Worm (Caenorhabditis elegans) whole organism, L3 larva: ENCODE results near the gene F19G12.9.
A peak's percentile ranks its signal among the peaks of the same experiment; 100 is the strongest.

ENCODE experiments used
- aly-2 ChIP-seq: fragments of 150-350 bp; optimal IDR thresholded peaks from 2 replicates; lab custom pipeline; 2014; ENCODE audit warnings: missing biosample characterization, missing genetic modification characterization
- ama-1 ChIP-seq: fragments of 150-350 bp; optimal IDR thresholded peaks from 2 replicates; lab custom pipeline; 2018
- ceh-16 ChIP-seq: sonication (generic microtip); optimal IDR thresholded peaks from 2 replicates; lab custom pipeline; 2017; ENCODE audit warnings: missing biosample characterization, missing genetic modification characterization
- ceh-28 ChIP-seq: fragments of 150-350 bp; optimal IDR thresholded peaks from 2 replicates; lab custom pipeline; 2014; ENCODE audit warnings: missing biosample characterization, missing genetic modification reagents, missing genetic modification characterization
- ceh-82 ChIP-seq: fragments of 150-350 bp; optimal IDR thresholded peaks from 2 replicates; lab custom pipeline; 2014; ENCODE audit warnings: missing biosample characterization, missing genetic modification characterization
- ceh-9 ChIP-seq: sonication (generic microtip); optimal IDR thresholded peaks from 2 replicates; lab custom pipeline; 2018; ENCODE audit warnings: missing biosample characterization, missing genetic modification characterization
- daf-12 ChIP-seq: fragments of 150-350 bp; optimal IDR thresholded peaks from 2 replicates; lab custom pipeline; 2014; ENCODE audit warnings: missing biosample characterization, missing genetic modification reagents, missing genetic modification characterization
- egl-27 ChIP-seq: sonication (generic microtip); optimal IDR thresholded peaks from 4 replicates; lab custom pipeline; 2017; ENCODE audit warnings: missing biosample characterization, missing genetic modification reagents, missing genetic modification characterization
- egl-5 ChIP-seq: fragments of 150-350 bp; optimal IDR thresholded peaks from 2 replicates; lab custom pipeline; 2017; ENCODE audit warnings: missing biosample characterization, missing genetic modification reagents, missing genetic modification characterization, inconsistent platforms
- elt-1 ChIP-seq: fragments of 150-350 bp; optimal IDR thresholded peaks from 2 replicates; lab custom pipeline; 2014; ENCODE audit warnings: missing biosample characterization, missing genetic modification characterization
- elt-2 ChIP-seq: sonication (generic microtip); optimal IDR thresholded peaks from 2 replicates; lab custom pipeline; 2016; ENCODE audit warnings: missing genetic modification reagents, mild to moderate bottlenecking, missing genetic modification characterization, missing compliant biosample characterization
- elt-3 ChIP-seq, 3 experiments: fragments of 150-350 bp in 1 of 3; sonication (generic microtip) in 2 of 3; optimal IDR thresholded peaks; 2 replicates in 2 of 3; 4 replicates in 1 of 3; lab custom pipeline; 2014 to 2017; ENCODE audit warnings: missing biosample characterization in 3 of 3, missing genetic modification characterization in 3 of 3
- eor-1 ChIP-seq, 2 experiments: fragments of 150-350 bp; optimal IDR thresholded peaks; 2 replicates each; lab custom pipeline; 2014 to 2018; ENCODE audit warnings: missing biosample characterization in 2 of 2, missing genetic modification characterization in 2 of 2
- fkh-2 ChIP-seq: fragments of 150-350 bp; optimal IDR thresholded peaks from 2 replicates; lab custom pipeline; 2014; ENCODE audit warnings: missing biosample characterization, missing genetic modification reagents, missing genetic modification characterization
- fos-1 ChIP-seq: fragments of 150-350 bp; optimal IDR thresholded peaks from 2 replicates; lab custom pipeline; 2014; ENCODE audit warnings: missing biosample characterization, missing genetic modification characterization
- hmg-11 ChIP-seq: sonication (generic microtip); optimal IDR thresholded peaks from 2 replicates; lab custom pipeline; 2016; ENCODE audit warnings: missing genetic modification characterization, missing compliant biosample characterization
- lin-15B ChIP-seq: fragments of 150-350 bp; optimal IDR thresholded peaks from 2 replicates; lab custom pipeline; 2014; ENCODE audit warnings: missing biosample characterization, missing genetic modification characterization
- mdl-1 ChIP-seq: fragments of 150-350 bp; optimal IDR thresholded peaks from 2 replicates; lab custom pipeline; 2014; ENCODE audit warnings: missing biosample characterization, missing genetic modification characterization
- mml-1 ChIP-seq: fragments of 150-350 bp; sonication (generic microtip); optimal IDR thresholded peaks from 3 replicates; lab custom pipeline; 2014; ENCODE audit warnings: missing biosample characterization, missing genetic modification characterization
- nhr-11 ChIP-seq: fragments of 150-350 bp; optimal IDR thresholded peaks from 2 replicates; lab custom pipeline; 2014; ENCODE audit warnings: missing biosample characterization, missing genetic modification characterization
- nhr-23 ChIP-seq: fragments of 150-350 bp; optimal IDR thresholded peaks from 2 replicates; lab custom pipeline; 2014; ENCODE audit warnings: missing biosample characterization, missing genetic modification reagents, missing genetic modification characterization
- nhr-237 ChIP-seq: fragments of 150-350 bp; optimal IDR thresholded peaks from 2 replicates; lab custom pipeline; 2014; ENCODE audit warnings: missing biosample characterization, missing genetic modification characterization
- nhr-28 ChIP-seq: fragments of 150-350 bp; optimal IDR thresholded peaks from 2 replicates; lab custom pipeline; 2014; ENCODE audit warnings: missing biosample characterization, missing genetic modification characterization
- nhr-43 ChIP-seq: sonication (generic microtip); optimal IDR thresholded peaks from 2 replicates; lab custom pipeline; 2016; ENCODE audit warnings: mild to moderate bottlenecking, missing genetic modification characterization, missing compliant biosample characterization; ENCODE audit not compliant: poor library complexity, severe bottlenecking
- nhr-76 ChIP-seq: fragments of 150-350 bp; sonication (generic microtip); optimal IDR thresholded peaks from 5 replicates; lab custom pipeline; 2014; ENCODE audit warnings: missing biosample characterization, missing genetic modification characterization
- nhr-77 ChIP-seq: fragments of 150-350 bp; optimal IDR thresholded peaks from 2 replicates; lab custom pipeline; 2014; ENCODE audit warnings: missing biosample characterization, missing genetic modification characterization
- pha-4 ChIP-seq: fragments of 150-350 bp; optimal IDR thresholded peaks from 2 replicates; lab custom pipeline; 2014; ENCODE audit warnings: missing biosample characterization, missing genetic modification reagents, missing genetic modification characterization
- pqm-1 ChIP-seq: fragments of 150-350 bp; optimal IDR thresholded peaks from 2 replicates; lab custom pipeline; 2017; ENCODE audit warnings: missing biosample characterization, missing genetic modification characterization, inconsistent platforms
- skn-1 ChIP-seq: fragments of 150-350 bp; optimal IDR thresholded peaks from 2 replicates; lab custom pipeline; 2014; ENCODE audit warnings: missing biosample characterization, missing genetic modification characterization
- tbx-2 ChIP-seq: sonication (generic microtip); optimal IDR thresholded peaks from 2 replicates; lab custom pipeline; 2016; ENCODE audit warnings: mild to moderate bottlenecking, missing genetic modification characterization, missing compliant biosample characterization
- unc-39 ChIP-seq: sonication (generic microtip); optimal IDR thresholded peaks from 4 replicates; lab custom pipeline; 2017; ENCODE audit warnings: missing biosample characterization, missing genetic modification characterization
- unc-62 ChIP-seq: fragments of 150-350 bp; sonication (generic microtip); optimal IDR thresholded peaks from 4 replicates; lab custom pipeline; 2014; ENCODE audit warnings: missing biosample characterization, missing genetic modification reagents, missing genetic modification characterization
- ztf-11 ChIP-seq: fragments of 150-350 bp; optimal IDR thresholded peaks from 2 replicates; lab custom pipeline; 2014; ENCODE audit warnings: missing biosample characterization, missing genetic modification characterization
- ztf-4 ChIP-seq: fragments of 150-350 bp; optimal IDR thresholded peaks from 2 replicates; lab custom pipeline; 2014; ENCODE audit warnings: missing biosample characterization, missing genetic modification characterization

The F19G12.9 gene

DNA sequence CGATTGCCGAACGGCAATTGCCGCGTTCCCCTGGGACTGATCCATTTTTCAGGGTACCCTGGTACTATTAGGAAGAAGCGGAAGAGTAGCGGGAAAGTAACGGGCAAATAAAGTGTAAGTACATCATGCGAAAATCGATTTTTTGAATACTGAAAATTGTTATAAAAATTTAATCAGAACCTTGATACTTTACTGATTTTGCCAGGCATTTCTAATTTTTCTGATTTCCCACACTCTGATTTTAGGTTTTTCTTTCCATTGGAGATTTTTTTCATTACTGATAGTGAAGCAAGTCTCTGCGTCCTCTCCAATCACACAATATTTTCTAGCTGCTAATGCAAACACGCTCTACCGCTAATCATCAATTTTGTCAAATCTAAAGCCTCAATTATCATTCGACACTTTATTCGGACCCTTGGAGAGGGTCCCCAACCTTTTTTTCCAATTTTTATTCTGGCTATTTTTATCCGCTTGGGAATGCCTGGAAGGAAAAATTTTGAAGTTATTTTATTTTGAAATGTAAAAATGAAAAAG, at the start of gene F19G12.9:
Gene F19G12.9, plus strand, starts transcription at position 51 of the 534 bp plus-strand sequence.
- TF ChIP-seq pha-4 (peak; percentile 14), fkh-2 (tag; lab: Kevin White, UChicago) (no peak), nhr-237 (tag; lab: Kevin White, UChicago) (no peak), egl-5 (no peak), skn-1 (tag; lab: Kevin White, UChicago) (peak; percentile 92), elt-3 (tag; optimal IDR thresholded peaks at IDR 0.05; lab: Kevin White, UChicago) (no peak), nhr-77 (tag; lab: Kevin White, UChicago) (no peak), elt-2 (tag; lab: Kevin White, UChicago) (peak; percentile 43), ceh-9 (tag; lab: Kevin White, UChicago) (no peak), unc-62 (GFP tag; lab: Kevin White, UChicago) (no peak), egl-27 (tag; lab: Kevin White, UChicago) (no peak)
- TF ChIP-seq, all 47 proteins: peak for 3

ce11 chrX:1370736-1371281, 48.2 kb upstream of the F19G12.9 start, which contains the start of gene F56C3.7:
Gene F56C3.7 (minus strand): TSS chrX:1370786.
- no peak for TF ChIP-seq ceh-16 (tag; lab: Kevin White, UChicago)
- TF ChIP-seq skn-1 (tag; lab: Kevin White, UChicago) = no peak
- TF ChIP-seq egl-5 = no peak
- peak; percentile 9 for TF ChIP-seq elt-2 (tag; lab: Kevin White, UChicago)
- peak; percentile 2 for TF ChIP-seq tbx-2 (tag; lab: Kevin White, UChicago)
- peak; percentile 10 for TF ChIP-seq ceh-28
- no peak for TF ChIP-seq nhr-28 (tag; lab: Kevin White, UChicago)
- TF ChIP-seq, all 47 proteins: peak for 3

DNA sequence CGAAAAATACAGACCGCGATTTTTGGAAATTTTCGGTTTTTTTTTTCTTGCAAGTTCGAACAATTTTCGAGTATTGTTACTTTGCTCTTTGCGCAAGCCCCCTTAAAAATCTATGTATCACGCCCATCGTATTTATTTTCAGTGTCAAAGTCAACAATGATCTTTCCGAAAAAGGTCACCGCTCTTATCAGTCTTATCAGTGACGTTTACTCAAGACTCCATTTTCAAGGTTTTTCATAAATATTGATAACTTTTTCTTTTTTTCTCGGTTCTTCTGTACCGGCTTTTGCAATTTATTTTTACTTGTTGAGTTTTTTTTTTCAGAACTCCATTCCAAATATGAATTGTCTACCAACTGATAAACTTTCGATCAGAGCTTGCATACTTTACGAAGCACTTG, 47.3 kb upstream of the F19G12.9 start, which contains the start of gene fbxa-190:
Gene fbxa-190, plus strand, starts transcription at position 325 of the 400 bp plus-strand sequence.
- TF ChIP-seq daf-12 (tag; lab: Kevin White, UChicago) = no peak
- TF ChIP-seq nhr-77 (tag; lab: Kevin White, UChicago) = no peak
- TF ChIP-seq pha-4 = peak; percentile 41
- no peak for TF ChIP-seq mml-1
- no peak for TF ChIP-seq egl-5
- TF ChIP-seq ceh-9 (tag; lab: Kevin White, UChicago) = no peak
- TF ChIP-seq aly-2 (tag; lab: Kevin White, UChicago) = no peak
- TF ChIP-seq nhr-28 (tag; lab: Kevin White, UChicago) = no peak
- no peak for TF ChIP-seq nhr-23 (tag; lab: Kevin White, UChicago)
- TF ChIP-seq ama-1 (lab: Kevin White, UChicago) = no peak
- TF ChIP-seq nhr-43 = no peak
- no peak for TF ChIP-seq nhr-76
- no peak for TF ChIP-seq unc-39 (tag; lab: Kevin White, UChicago)
- TF ChIP-seq ceh-82 (tag; lab: Kevin White, UChicago) = no peak
- peak; percentile 77 for TF ChIP-seq pqm-1 (tag; lab: Kevin White, UChicago)
- TF ChIP-seq nhr-11 = no peak
- peak; percentile 67 for TF ChIP-seq elt-2 (tag; lab: Kevin White, UChicago)
- no peak for TF ChIP-seq ztf-4 (tag; lab: Kevin White, UChicago)
- TF ChIP-seq mdl-1 = no peak
- TF ChIP-seq eor-1 (tag; optimal IDR thresholded peaks at IDR 0.05; lab: Kevin White, UChicago) = no peak

DNA sequence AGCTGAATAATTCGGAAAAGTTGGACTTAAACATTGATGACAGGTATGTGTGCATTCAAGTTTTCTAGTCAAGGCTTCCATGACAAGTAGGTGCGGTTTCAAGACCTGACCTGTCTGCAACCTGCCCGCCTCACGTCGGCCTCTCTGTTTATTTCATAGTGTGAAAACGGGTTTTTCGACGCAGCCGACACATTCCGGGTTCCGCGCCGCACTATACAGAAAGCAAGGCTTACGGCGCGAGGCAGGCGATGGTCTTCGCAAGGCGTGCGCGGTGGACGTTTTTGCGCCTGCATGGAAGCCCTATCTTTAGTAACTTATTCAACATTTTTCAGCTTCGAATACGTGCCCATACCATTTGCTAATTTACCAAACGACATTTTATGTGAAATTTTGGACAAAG, 46.5 kb upstream of the F19G12.9 start:
- TF ChIP-seq tbx-2 (tag; lab: Kevin White, UChicago) (no peak), ztf-11 (tag; lab: Kevin White, UChicago) (no peak), unc-62 (GFP tag; lab: Kevin White, UChicago) (no peak), elt-3 (tag; optimal IDR thresholded peaks at IDR 0.05; lab: Kevin White, UChicago) (no peak), ztf-4 (tag; lab: Kevin White, UChicago) (no peak), lin-15B (tag; lab: Kevin White, UChicago) (no peak), eor-1 (tag; optimal IDR thresholded peaks at IDR 0.05; lab: Kevin White, UChicago) (no peak), elt-1 (tag; lab: Kevin White, UChicago) (no peak), nhr-77 (tag; lab: Kevin White, UChicago) (no peak), ceh-82 (tag; lab: Kevin White, UChicago) (no peak), fos-1 (tag; lab: Kevin White, UChicago) (no peak), nhr-76 (no peak), ama-1 (lab: Kevin White, UChicago) (no peak), hmg-11 (no peak), nhr-11 (no peak), ceh-28 (no peak), ceh-16 (tag; lab: Kevin White, UChicago) (no peak), egl-5 (no peak)
